Worm (Caenorhabditis elegans): ENCODE data around the gene ssp-36.
A peak's percentile ranks its signal among the peaks of the same experiment; 100 is the strongest.

The ssp-36 gene

ce11 chrIV:9725468-9725985, 40.6 kb downstream of the ssp-36 start:
- TF ChIP-seq lin-15B (tag; optimal IDR thresholded peaks at IDR 0.05) (no peak), nhr-43 (tag; optimal IDR thresholded peaks at IDR 0.05; ENCODE audit: poor library complexity, severe bottlenecking) (no peak), mdl-1 (tag; optimal IDR thresholded peaks at IDR 0.05) (no peak), nhr-77 (tag; optimal IDR thresholded peaks at IDR 0.05) (no peak), nhr-11 (tag; optimal IDR thresholded peaks at IDR 0.05) (peak; percentile 66), ceh-82 (tag; optimal IDR thresholded peaks at IDR 0.05) (no peak)

- TF ChIP-seq ceh-82 (tag; optimal IDR thresholded peaks at IDR 0.05): no peak
- TF ChIP-seq egl-27 (tag; optimal IDR thresholded peaks at IDR 0.05): no peak
- no peak for TF ChIP-seq egl-5 (tag; optimal IDR thresholded peaks at IDR 0.05)
- TF ChIP-seq nhr-77 (tag; optimal IDR thresholded peaks at IDR 0.05): no peak
- TF ChIP-seq skn-1 (tag; optimal IDR thresholded peaks at IDR 0.05): no peak
- no peak for TF ChIP-seq sea-2 (GFP tag; optimal IDR thresholded peaks at IDR 0.05)
- no peak for TF ChIP-seq ama-1 (optimal IDR thresholded peaks at IDR 0.05)
- TF ChIP-seq hmg-11 (tag; optimal IDR thresholded peaks at IDR 0.05): no peak
Measured at ce11 chrIV:9724948-9725347, 41.2 kb downstream of the ssp-36 start, which contains the start of the genes nhr-138 and C28D4.18. Gene nhr-138 (plus strand): TSS chrIV:9725251. Gene C28D4.18 (plus strand): TSS chrIV:9725280.

ce11 chrIV:9723185-9723584, 43.0 kb downstream of the ssp-36 start:
- no peak for TF ChIP-seq nhr-67 (tag; optimal IDR thresholded peaks at IDR 0.05)
- TF ChIP-seq eor-1 (tag; optimal IDR thresholded peaks at IDR 0.05): no peak
- no peak for TF ChIP-seq nhr-237 (tag; optimal IDR thresholded peaks at IDR 0.05)
- TF ChIP-seq elt-1 (tag; optimal IDR thresholded peaks at IDR 0.05): peak; percentile 92
- TF ChIP-seq nhr-43 (tag; optimal IDR thresholded peaks at IDR 0.05; ENCODE audit: poor library complexity, severe bottlenecking): no peak
- no peak for TF ChIP-seq mml-1 (tag; optimal IDR thresholded peaks at IDR 0.05)
- peak; percentile 75 for TF ChIP-seq nhr-23 (tag; optimal IDR thresholded peaks at IDR 0.05)
- TF ChIP-seq pha-4 (tag; optimal IDR thresholded peaks at IDR 0.05): no peak
- no peak for TF ChIP-seq aly-2 (tag; optimal IDR thresholded peaks at IDR 0.05)
- TF ChIP-seq tbx-2 (tag; optimal IDR thresholded peaks at IDR 0.05): no peak
- TF ChIP-seq skn-1 (tag; optimal IDR thresholded peaks at IDR 0.05): no peak
- peak; percentile 26 for TF ChIP-seq ceh-28 (tag; optimal IDR thresholded peaks at IDR 0.05)
- TF ChIP-seq lin-39 (tag; optimal IDR thresholded peaks at IDR 0.05): no peak
- no peak for TF ChIP-seq jun-1 (tag; optimal IDR thresholded peaks at IDR 0.05)
- TF ChIP-seq daf-12 (tag; optimal IDR thresholded peaks at IDR 0.05): no peak
- TF ChIP-seq unc-39 (tag; optimal IDR thresholded peaks at IDR 0.05): no peak

- TF ChIP-seq jun-1 (tag; optimal IDR thresholded peaks at IDR 0.05) (peak; percentile 76), elt-3 (tag; optimal IDR thresholded peaks at IDR 0.05) (no peak), ztf-4 (tag; optimal IDR thresholded peaks at IDR 0.05) (no peak), nhr-237 (tag; optimal IDR thresholded peaks at IDR 0.05) (no peak), lsy-12 (tag; optimal IDR thresholded peaks at IDR 0.05) (no peak), hmg-11 (tag; optimal IDR thresholded peaks at IDR 0.05) (peak; percentile 68), zag-1 (tag; optimal IDR thresholded peaks at IDR 0.05) (no peak), fkh-2 (tag; optimal IDR thresholded peaks at IDR 0.05) (no peak), ZK546.5 (tag; optimal IDR thresholded peaks at IDR 0.05) (no peak), R02D3.7 (tag; optimal IDR thresholded peaks at IDR 0.05) (peak; percentile 4), nhr-28 (tag; optimal IDR thresholded peaks at IDR 0.05) (no peak), snpc-4 (tag; optimal IDR thresholded peaks at IDR 0.05) (peak; percentile 32), lin-15B (tag; optimal IDR thresholded peaks at IDR 0.05) (peak; percentile 54), fos-1 (tag; optimal IDR thresholded peaks at IDR 0.05) (no peak), fkh-10 (GFP tag; optimal IDR thresholded peaks at IDR 0.05) (no peak), pqm-1 (tag; optimal IDR thresholded peaks at IDR 0.05) (peak; percentile 80), nhr-67 (tag; optimal IDR thresholded peaks at IDR 0.05) (no peak), unc-62 (GFP tag; optimal IDR thresholded peaks at IDR 0.05) (no peak), lin-39 (tag; optimal IDR thresholded peaks at IDR 0.05) (peak; percentile 53), unc-39 (tag; optimal IDR thresholded peaks at IDR 0.05) (no peak), ceh-82 (tag; optimal IDR thresholded peaks at IDR 0.05) (no peak), mdl-1 (tag; optimal IDR thresholded peaks at IDR 0.05) (no peak), ama-1 (optimal IDR thresholded peaks at IDR 0.05) (peak; percentile 86), nfya-1 (tag; optimal IDR thresholded peaks at IDR 0.05; ENCODE audit: insufficient read depth) (peak; percentile 79), mml-1 (tag; optimal IDR thresholded peaks at IDR 0.05) (no peak), ceh-9 (tag; optimal IDR thresholded peaks at IDR 0.05) (no peak), nhr-43 (tag; optimal IDR thresholded peaks at IDR 0.05; ENCODE audit: poor library complexity, severe bottlenecking) (peak; percentile 57), nhr-12 (tag; optimal IDR thresholded peaks at IDR 0.05) (no peak), elt-2 (tag; optimal IDR thresholded peaks at IDR 0.05) (peak; percentile 77), nhr-11 (tag; optimal IDR thresholded peaks at IDR 0.05) (peak; percentile 5), aly-2 (tag; optimal IDR thresholded peaks at IDR 0.05) (no peak), skn-1 (tag; optimal IDR thresholded peaks at IDR 0.05) (peak; percentile 99), egl-5 (tag; optimal IDR thresholded peaks at IDR 0.05) (peak; percentile 68), tbx-2 (tag; optimal IDR thresholded peaks at IDR 0.05) (peak; percentile 37), ceh-28 (tag; optimal IDR thresholded peaks at IDR 0.05) (peak; percentile 52), nhr-23 (tag; optimal IDR thresholded peaks at IDR 0.05) (peak; percentile 82), nhr-77 (tag; optimal IDR thresholded peaks at IDR 0.05) (no peak), ceh-16 (tag; optimal IDR thresholded peaks at IDR 0.05) (no peak), nhr-25 (tag; optimal IDR thresholded peaks at IDR 0.05) (peak; percentile 77)
Measured at ce11 chrIV:9718396-9718795, 47.8 kb downstream of the ssp-36 start.
